Worm (Caenorhabditis elegans): ENCODE measurements around the gene gcy-23.

ce11 chrIV:3336585-3336984 is 47.4 kb upstream of the gcy-23 start, which contains the start of gene F42A6.6:
- TF ChIP-seq lir-3 (tag; optimal IDR thresholded peaks at IDR 0.05; ENCODE audit: poor library complexity) (no peak), fkh-10 (GFP tag; optimal IDR thresholded peaks at IDR 0.05) (no peak), dpl-1 (GFP tag; optimal IDR thresholded peaks at IDR 0.05) (no peak), nhr-76 (tag; optimal IDR thresholded peaks at IDR 0.05) (no peak), nhr-77 (tag; optimal IDR thresholded peaks at IDR 0.05) (no peak), nhr-90 (tag; optimal IDR thresholded peaks at IDR 0.05; ENCODE audit: poor library complexity) (no peak)

Data from whole organism, L1 larva.